In the genomic region with DNA sequence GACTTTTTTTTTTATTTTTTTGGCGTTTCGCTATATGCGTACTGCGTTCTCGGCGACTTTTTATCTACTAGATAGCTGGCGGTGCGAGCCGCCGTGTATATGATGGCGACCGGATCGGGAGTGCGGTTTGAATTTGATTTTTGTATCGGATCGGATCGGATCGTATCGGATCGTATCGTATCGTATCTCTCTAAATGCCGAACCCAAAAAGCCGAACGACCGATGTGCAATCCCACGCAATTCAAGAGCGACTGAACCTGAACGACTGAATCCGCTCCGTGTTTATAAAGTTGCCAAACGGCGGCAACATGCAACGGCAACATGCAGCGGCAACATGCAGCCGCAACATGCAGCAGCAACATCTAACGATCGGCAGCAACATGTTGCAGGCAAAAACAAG, we compare ENCODE assay signal across 5 fruit fly cellular contexts.
TF ChIP-seq lines count a peak whose summit lies in the region.

No protein-coding gene starts in this region.

- no peak for TF ChIP-seq CTCF in whole organism, embryonic (GFP tag; optimal IDR thresholded peaks at IDR 0.05; lab: Kevin White, UChicago)

TF ChIP-seq in whole organism, adult, 20 proteins besides CTCF, POLR2A, EP300 and RAD21:
- no peak for TF ChIP-seq CG33017 (tag; optimal IDR thresholded peaks at IDR 0.05; lab: Kevin White, UChicago)
- no peak for TF ChIP-seq cic (GFP tag; optimal IDR thresholded peaks at IDR 0.05; lab: Kevin White, UChicago)
- TF ChIP-seq Crg-1 (GFP tag; optimal IDR thresholded peaks at IDR 0.05; lab: Kevin White, UChicago) = peak; percentile 14
- TF ChIP-seq cnc (optimal IDR thresholded peaks at IDR 0.05; lab: Kevin White, UChicago) = no peak
- TF ChIP-seq CG7045 (GFP tag; optimal IDR thresholded peaks at IDR 0.05; lab: Kevin White, UChicago) = no peak
- TF ChIP-seq bab1 (GFP tag; optimal IDR thresholded peaks at IDR 0.05; lab: Kevin White, UChicago) = peak; percentile 42
- TF ChIP-seq CG1620 (GFP tag; optimal IDR thresholded peaks at IDR 0.05; lab: Kevin White, UChicago) = no peak
- TF ChIP-seq Hr96 (GFP tag; optimal IDR thresholded peaks at IDR 0.05; lab: Kevin White, UChicago) = peak; percentile 8
- TF ChIP-seq CG5204 (GFP tag; optimal IDR thresholded peaks at IDR 0.05; lab: Kevin White, UChicago) = no peak
- peak; percentile 30 for TF ChIP-seq tj (GFP tag; optimal IDR thresholded peaks at IDR 0.05; lab: Kevin White, UChicago)

TF ChIP-seq in whole organism, embryonic, 481 proteins besides CTCF, POLR2A, EP300 and RAD21 (continues in another document):
- no peak for TF ChIP-seq jumu (GFP tag; optimal IDR thresholded peaks at IDR 0.05; lab: Kevin White, UChicago)
- no peak for TF ChIP-seq ash1 (GFP tag; optimal IDR thresholded peaks at IDR 0.05; lab: Kevin White, UChicago)
- TF ChIP-seq Doc2 (GFP tag; IDR thresholded peaks at IDR 0.05; lab: Robert Waterston, UW) = no peak
- TF ChIP-seq schlank (tag; optimal IDR thresholded peaks at IDR 0.05; lab: Kevin White, UChicago) = no peak
- no peak for TF ChIP-seq CG4854 (GFP tag; optimal IDR thresholded peaks at IDR 0.05; lab: Kevin White, UChicago)
- TF ChIP-seq disco-r (GFP tag; optimal IDR thresholded peaks at IDR 0.05; lab: Kevin White, UChicago) = no peak
- TF ChIP-seq CG8281 (tag; optimal IDR thresholded peaks at IDR 0.05; lab: Kevin White, UChicago) = no peak
- TF ChIP-seq wdn (GFP tag; IDR thresholded peaks at IDR 0.05; lab: Robert Waterston, UW) = no peak
- no peak for TF ChIP-seq ara (GFP tag; IDR thresholded peaks at IDR 0.05; lab: Robert Waterston, UW)
- no peak for TF ChIP-seq CG16779 (GFP tag; IDR thresholded peaks at IDR 0.05; lab: Robert Waterston, UW)
- TF ChIP-seq CG1647 (GFP tag; optimal IDR thresholded peaks at IDR 0.05; lab: Kevin White, UChicago) = no peak
- no peak for TF ChIP-seq pfk (GFP tag; optimal IDR thresholded peaks at IDR 0.05; lab: Kevin White, UChicago)
- peak; percentile 52; the same call in 2 of the 3 replicates for TF ChIP-seq zfh1 (GFP tag; IDR thresholded peaks at IDR 0.05; lab: Robert Waterston, UW)
- peak; percentile 14 for TF ChIP-seq CG15514 (GFP tag; optimal IDR thresholded peaks at IDR 0.05; lab: Kevin White, UChicago)
- no peak for TF ChIP-seq CG12071 (GFP tag; optimal IDR thresholded peaks at IDR 0.05; lab: Kevin White, UChicago)
- TF ChIP-seq klu (GFP tag; IDR thresholded peaks at IDR 0.05; lab: Robert Waterston, UW) = no peak
- no peak for TF ChIP-seq HHEX (GFP tag; optimal IDR thresholded peaks at IDR 0.05; lab: Kevin White, UChicago)
- TF ChIP-seq Hmr (GFP tag; optimal IDR thresholded peaks at IDR 0.05; lab: Kevin White, UChicago) = no peak
- TF ChIP-seq knrl (GFP tag; IDR thresholded peaks at IDR 0.05; lab: Robert Waterston, UW; ENCODE audit: partially characterized antibody) = peak; percentile 44; the same call in 2 of the 3 replicates
- TF ChIP-seq ham (GFP tag; IDR thresholded peaks at IDR 0.05; lab: Robert Waterston, UW) = no peak

TF ChIP-seq in whole organism, prepupa, 60 proteins besides CTCF, POLR2A, EP300 and RAD21 (continues in another document):
- peak; percentile 6 for TF ChIP-seq fkh (GFP tag; optimal IDR thresholded peaks at IDR 0.05; lab: Kevin White, UChicago)
- peak; percentile 82 for TF ChIP-seq svp (GFP tag; lab: Kevin White, UChicago)
- peak; percentile 2 for TF ChIP-seq CG32006 (GFP tag; optimal IDR thresholded peaks at IDR 0.05; lab: Kevin White, UChicago)
- TF ChIP-seq CG8119 (GFP tag; IDR thresholded peaks at IDR 0.05; lab: Robert Waterston, UW) = peak; percentile 39; the same call in 2 of the 3 replicates
- peak; percentile 17 for TF ChIP-seq CG11902 (GFP tag; optimal IDR thresholded peaks at IDR 0.05; lab: Kevin White, UChicago)
- peak; percentile 29 for TF ChIP-seq CG3919 (GFP tag; optimal IDR thresholded peaks at IDR 0.05; lab: Kevin White, UChicago)
- TF ChIP-seq CG6163 (GFP tag; IDR thresholded peaks at IDR 0.05; lab: Robert Waterston, UW) = peak; percentile 57; the same call in 1 of the 3 replicates
- peak; percentile 56 for TF ChIP-seq Eip78C (GFP tag; lab: Kevin White, UChicago)
- no peak for TF ChIP-seq Eip93F (GFP tag; optimal IDR thresholded peaks at IDR 0.05; lab: Kevin White, UChicago)
- peak; percentile 39 for TF ChIP-seq CG1621 (tag; optimal IDR thresholded peaks at IDR 0.05; lab: Kevin White, UChicago)
- no peak for TF ChIP-seq CG16779 (tag; optimal IDR thresholded peaks at IDR 0.05; lab: Kevin White, UChicago)
- no peak for TF ChIP-seq CG8319 (GFP tag; optimal IDR thresholded peaks at IDR 0.05; lab: Kevin White, UChicago)
- TF ChIP-seq CG11762 (GFP tag; optimal IDR thresholded peaks at IDR 0.05; lab: Kevin White, UChicago; ENCODE audit: insufficient read depth) = no peak
- TF ChIP-seq net (GFP tag; optimal IDR thresholded peaks at IDR 0.05; lab: Kevin White, UChicago) = no peak
- TF ChIP-seq dsx (GFP tag; optimal IDR thresholded peaks at IDR 0.05; lab: Kevin White, UChicago; ENCODE audit: poor library complexity, severe bottlenecking) = peak; percentile 35
- TF ChIP-seq eg (GFP tag; IDR thresholded peaks at IDR 0.05; lab: Robert Waterston, UW) = peak; percentile 72; the same call in 2 of the 3 replicates
- TF ChIP-seq ss (GFP tag; optimal IDR thresholded peaks at IDR 0.05; lab: Kevin White, UChicago) = peak in 1 of 2 experiments; percentile 22
- TF ChIP-seq CG15336 (GFP tag; IDR thresholded peaks at IDR 0.05; lab: Robert Waterston, UW) = peak; percentile 47; the same call in 1 of the 2 replicates
- TF ChIP-seq Smox (GFP tag; optimal IDR thresholded peaks at IDR 0.05; lab: Kevin White, UChicago) = no peak

TF ChIP-seq in whole organism, pupa, 21 proteins besides CTCF, POLR2A, EP300 and RAD21:
- TF ChIP-seq Snoo (tag; optimal IDR thresholded peaks at IDR 0.05; lab: Kevin White, UChicago) (no peak), CG9948 (tag; optimal IDR thresholded peaks at IDR 0.05; lab: Kevin White, UChicago) (no peak), CG32121 (GFP tag; IDR thresholded peaks at IDR 0.05; lab: Robert Waterston, UW) (peak; percentile 63; the same call in 1 of the 2 replicates), CG17806 (tag; optimal IDR thresholded peaks at IDR 0.05; lab: Kevin White, UChicago) (no peak), CG13204 (GFP tag; optimal IDR thresholded peaks at IDR 0.05; lab: Kevin White, UChicago) (peak; percentile 11), CG4496 (GFP tag; IDR thresholded peaks at IDR 0.05; lab: Robert Waterston, UW) (peak; percentile 74; the same call in 2 of the 3 replicates), gl (tag; optimal IDR thresholded peaks at IDR 0.05; lab: Kevin White, UChicago) (no peak), Pif1B (GFP tag; optimal IDR thresholded peaks at IDR 0.05; lab: Kevin White, UChicago) (peak; percentile 6), Ets98B (GFP tag; IDR thresholded peaks at IDR 0.05; lab: Robert Waterston, UW) (peak; percentile 71; the same call in 1 of the 2 replicates), Pif1A (GFP tag; optimal IDR thresholded peaks at IDR 0.05; lab: Kevin White, UChicago) (peak; percentile 1)

TF ChIP-seq in whole organism, wandering third instar larva, 38 proteins besides CTCF, POLR2A, EP300 and RAD21 (continues in another document):
- TF ChIP-seq usp (GFP tag; optimal IDR thresholded peaks at IDR 0.05; lab: Kevin White, UChicago) (no peak), Rel (GFP tag; optimal IDR thresholded peaks at IDR 0.05; lab: Kevin White, UChicago) (no peak), Rel (tag; optimal IDR thresholded peaks at IDR 0.05; lab: Kevin White, UChicago) (peak; percentile 5), CrebA (GFP tag; optimal IDR thresholded peaks at IDR 0.05; lab: Kevin White, UChicago; ENCODE audit: borderline replicate concordance) (peak; percentile 16), sv (GFP tag; optimal IDR thresholded peaks at IDR 0.05; lab: Kevin White, UChicago) (no peak), GATAd (GFP tag; optimal IDR thresholded peaks at IDR 0.05; lab: Kevin White, UChicago) (no peak), CG32264 (GFP tag; optimal IDR thresholded peaks at IDR 0.05; lab: Kevin White, UChicago) (no peak), h (GFP tag; optimal IDR thresholded peaks at IDR 0.05; lab: Kevin White, UChicago) (no peak), br (GFP tag; optimal IDR thresholded peaks at IDR 0.05; lab: Kevin White, UChicago) (no peak), ey (GFP tag; optimal IDR thresholded peaks at IDR 0.05; lab: Kevin White, UChicago) (no peak), Vsx2 (GFP tag; optimal IDR thresholded peaks at IDR 0.05; lab: Kevin White, UChicago; ENCODE audit: partially characterized antibody) (peak; percentile 91), OdsH (GFP tag; optimal IDR thresholded peaks at IDR 0.05; lab: Kevin White, UChicago) (no peak), Jra (GFP tag; optimal IDR thresholded peaks at IDR 0.05; lab: Kevin White, UChicago) (no peak), HLH106 (tag; optimal IDR thresholded peaks at IDR 0.05; lab: Kevin White, UChicago) (no peak), dmrt93B (GFP tag; optimal IDR thresholded peaks at IDR 0.05; lab: Kevin White, UChicago) (no peak), dl (GFP tag; optimal IDR thresholded peaks at IDR 0.05; lab: Kevin White, UChicago; ENCODE audit: insufficient read depth in 1 of 2, partially characterized antibody in 2 of 2) (peak in 1 of 2 experiments; percentile 51), Dfd (GFP tag; optimal IDR thresholded peaks at IDR 0.05; lab: Kevin White, UChicago) (no peak), lola (GFP tag; optimal IDR thresholded peaks at IDR 0.05; lab: Kevin White, UChicago) (no peak), Hr78 (GFP tag; optimal IDR thresholded peaks at IDR 0.05; lab: Kevin White, UChicago) (no peak), Abd-B (GFP tag; optimal IDR thresholded peaks at IDR 0.05; lab: Kevin White, UChicago) (no peak), pan (optimal IDR thresholded peaks at IDR 0.05; lab: Kevin White, UChicago) (no peak), Mio (GFP tag; optimal IDR thresholded peaks at IDR 0.05; lab: Kevin White, UChicago) (no peak), jim (GFP tag; optimal IDR thresholded peaks at IDR 0.05; lab: Kevin White, UChicago) (no peak), tai (GFP tag; optimal IDR thresholded peaks at IDR 0.05; lab: Kevin White, UChicago) (no peak), fru (GFP tag; optimal IDR thresholded peaks at IDR 0.05; lab: Kevin White, UChicago) (no peak), Hr83 (GFP tag; optimal IDR thresholded peaks at IDR 0.05; lab: Kevin White, UChicago; ENCODE audit: poor library complexity, severe bottlenecking) (peak; percentile 33), Dif (GFP tag; optimal IDR thresholded peaks at IDR 0.05; lab: Kevin White, UChicago; ENCODE audit: partially characterized antibody) (peak; percentile 83), Myc (optimal IDR thresholded peaks at IDR 0.05; lab: Kevin White, UChicago) (no peak), psq (GFP tag; optimal IDR thresholded peaks at IDR 0.05; lab: Kevin White, UChicago) (no peak), CG9705 (GFP tag; optimal IDR thresholded peaks at IDR 0.05; lab: Kevin White, UChicago) (no peak), brk (GFP tag; optimal IDR thresholded peaks at IDR 0.05; lab: Kevin White, UChicago) (no peak), woc (GFP tag; optimal IDR thresholded peaks at IDR 0.05; lab: Kevin White, UChicago) (no peak), foxo (GFP tag; optimal IDR thresholded peaks at IDR 0.05; lab: Kevin White, UChicago) (peak in 1 of 2 experiments; percentile 3), sage (GFP tag; optimal IDR thresholded peaks at IDR 0.05; lab: Kevin White, UChicago) (no peak)
